Worm (Caenorhabditis elegans): ENCODE results near the gene C32D5.12.

ce11 chrII:6401649-6402048 is 42.8 kb upstream of the C32D5.12 start, which contains the start of gene btb-2:
- TF ChIP-seq aly-2 (tag; optimal IDR thresholded peaks at IDR 0.05) (no peak), lin-35 (GFP tag; optimal IDR thresholded peaks at IDR 0.05) (no peak), ztf-11 (tag; optimal IDR thresholded peaks at IDR 0.05) (no peak)

All from whole organism, L1 larva.